Worm (Caenorhabditis elegans) whole organism, L3 larva: ENCODE data around the gene ocr-1.
A peak's percentile ranks its signal among the peaks of the same experiment; 100 is the strongest.

Experiments
- ama-1 ChIP-seq: fragments of 150-350 bp; optimal IDR thresholded peaks from 2 replicates; lab custom pipeline; 2018
- egl-27 ChIP-seq: sonication (generic microtip); optimal IDR thresholded peaks from 4 replicates; lab custom pipeline; 2017; ENCODE audit warnings: missing biosample characterization, missing genetic modification reagents, missing genetic modification characterization
- egl-5 ChIP-seq: fragments of 150-350 bp; optimal IDR thresholded peaks from 2 replicates; lab custom pipeline; 2017; ENCODE audit warnings: missing biosample characterization, missing genetic modification reagents, missing genetic modification characterization, inconsistent platforms
- elt-2 ChIP-seq: sonication (generic microtip); optimal IDR thresholded peaks from 2 replicates; lab custom pipeline; 2016; ENCODE audit warnings: missing genetic modification reagents, mild to moderate bottlenecking, missing genetic modification characterization, missing compliant biosample characterization
- lin-15B ChIP-seq: fragments of 150-350 bp; optimal IDR thresholded peaks from 2 replicates; lab custom pipeline; 2014; ENCODE audit warnings: missing biosample characterization, missing genetic modification characterization
- nfya-1 ChIP-seq: sonication (generic microtip); optimal IDR thresholded peaks from 2 replicates; lab custom pipeline; 2017; ENCODE audit warnings: missing genetic modification characterization, mild to moderate bottlenecking, missing compliant biosample characterization, antibody characterized with exemption, moderate library complexity; ENCODE audit not compliant: insufficient read depth
- nhr-11 ChIP-seq: fragments of 150-350 bp; optimal IDR thresholded peaks from 2 replicates; lab custom pipeline; 2014; ENCODE audit warnings: missing biosample characterization, missing genetic modification characterization
- nhr-12 ChIP-seq: fragments of 150-350 bp; optimal IDR thresholded peaks from 2 replicates; lab custom pipeline; 2014; ENCODE audit warnings: missing biosample characterization, missing genetic modification characterization
- nhr-25 ChIP-seq: sonication (generic microtip); optimal IDR thresholded peaks from 2 replicates; lab custom pipeline; 2017; ENCODE audit warnings: missing biosample characterization, missing genetic modification characterization
- nhr-43 ChIP-seq: sonication (generic microtip); optimal IDR thresholded peaks from 2 replicates; lab custom pipeline; 2016; ENCODE audit warnings: mild to moderate bottlenecking, missing genetic modification characterization, missing compliant biosample characterization; ENCODE audit not compliant: poor library complexity, severe bottlenecking
- snpc-4 ChIP-seq: fragments of 150-350 bp; optimal IDR thresholded peaks from 2 replicates; lab custom pipeline; 2014; ENCODE audit warnings: missing biosample characterization, missing genetic modification characterization
- unc-39 ChIP-seq: sonication (generic microtip); optimal IDR thresholded peaks from 4 replicates; lab custom pipeline; 2017; ENCODE audit warnings: missing biosample characterization, missing genetic modification characterization
- ztf-11 ChIP-seq: fragments of 150-350 bp; optimal IDR thresholded peaks from 2 replicates; lab custom pipeline; 2014; ENCODE audit warnings: missing biosample characterization, missing genetic modification characterization
- ztf-4 ChIP-seq: fragments of 150-350 bp; optimal IDR thresholded peaks from 2 replicates; lab custom pipeline; 2014; ENCODE audit warnings: missing biosample characterization, missing genetic modification characterization

DNA sequence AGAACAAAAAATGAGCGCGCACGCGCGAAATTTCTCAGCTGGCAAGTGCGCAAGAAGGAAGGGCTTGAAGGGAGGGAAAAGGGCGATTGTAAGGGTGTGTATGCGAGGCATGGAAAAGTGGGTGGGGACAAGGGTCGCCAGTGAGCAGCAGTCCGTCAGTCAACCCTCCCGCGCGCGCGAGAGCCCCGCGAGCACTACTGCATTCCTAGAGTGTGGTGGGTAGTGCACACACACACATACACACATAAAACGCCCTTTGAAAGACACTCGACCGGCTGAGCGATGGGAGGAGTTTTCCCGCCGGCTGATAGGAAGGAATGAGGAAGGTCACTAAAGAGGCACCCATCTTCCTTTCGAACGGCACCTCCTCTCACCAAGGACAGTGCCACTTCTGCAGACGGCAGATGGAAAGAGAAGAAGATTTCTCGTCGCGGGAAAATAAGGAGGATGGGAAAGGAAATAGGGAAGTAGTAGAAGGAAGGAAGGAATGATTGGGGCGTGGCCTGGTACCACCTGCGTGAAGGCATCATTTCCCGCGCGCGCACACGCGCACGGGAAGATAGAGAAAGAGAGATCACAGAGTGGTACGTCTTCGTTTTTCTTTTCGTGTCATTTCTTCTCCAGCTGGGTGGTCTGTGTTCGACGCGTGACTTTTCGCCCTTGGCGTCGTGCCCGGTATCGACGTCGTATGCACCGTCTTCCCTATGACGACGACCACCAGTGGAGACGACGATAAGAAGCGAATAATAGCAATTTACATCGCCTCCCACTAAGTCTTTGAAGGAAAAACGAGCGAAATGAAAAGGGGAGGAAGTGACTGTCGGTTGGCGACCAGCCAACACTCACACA is 47.1 kb upstream of the ocr-1 start:
- TF ChIP-seq ama-1 (lab: Kevin White, UChicago) (no peak), nhr-43 (tag; lab: Kevin White, UChicago) (peak; percentile 96), nfya-1 (tag; lab: Kevin White, UChicago) (no peak), unc-39 (no peak), nhr-12 (tag; lab: Kevin White, UChicago) (no peak), ztf-11 (no peak), egl-27 (tag; lab: Kevin White, UChicago) (peak; percentile 44), nhr-25 (tag; lab: Kevin White, UChicago) (peak; percentile 81), snpc-4 (tag; lab: Kevin White, UChicago) (no peak), nhr-11 (tag; lab: Kevin White, UChicago) (no peak), egl-5 (tag; lab: Kevin White, UChicago) (no peak), lin-15B (no peak), elt-2 (tag; lab: Kevin White, UChicago) (no peak), ztf-4 (tag; lab: Kevin White, UChicago) (peak; percentile 28)
